Worm (Caenorhabditis elegans) whole organism, L3 larva: Measurements from ENCODE around the gene mfsd-11.

Experiments used
- R02D3.7 ChIP-seq: fragments of 150-350 bp; optimal IDR thresholded peaks from 2 replicates; lab custom pipeline; 2014; ENCODE audit warnings: missing biosample characterization, missing genetic modification characterization
- aly-2 ChIP-seq: fragments of 150-350 bp; optimal IDR thresholded peaks from 2 replicates; lab custom pipeline; 2014; ENCODE audit warnings: missing biosample characterization, missing genetic modification characterization
- ama-1 ChIP-seq: fragments of 150-350 bp; optimal IDR thresholded peaks from 2 replicates; lab custom pipeline; 2018
- ceh-28 ChIP-seq: fragments of 150-350 bp; optimal IDR thresholded peaks from 2 replicates; lab custom pipeline; 2014; ENCODE audit warnings: missing biosample characterization, missing genetic modification reagents, missing genetic modification characterization
- ceh-82 ChIP-seq: fragments of 150-350 bp; optimal IDR thresholded peaks from 2 replicates; lab custom pipeline; 2014; ENCODE audit warnings: missing biosample characterization, missing genetic modification characterization
- elt-1 ChIP-seq: fragments of 150-350 bp; optimal IDR thresholded peaks from 2 replicates; lab custom pipeline; 2014; ENCODE audit warnings: missing biosample characterization, missing genetic modification characterization
- elt-2 ChIP-seq: sonication (generic microtip); optimal IDR thresholded peaks from 2 replicates; lab custom pipeline; 2016; ENCODE audit warnings: missing genetic modification reagents, mild to moderate bottlenecking, missing genetic modification characterization, missing compliant biosample characterization
- nfya-1 ChIP-seq: sonication (generic microtip); optimal IDR thresholded peaks from 2 replicates; lab custom pipeline; 2017; ENCODE audit warnings: missing genetic modification characterization, mild to moderate bottlenecking, missing compliant biosample characterization, antibody characterized with exemption, moderate library complexity; ENCODE audit not compliant: insufficient read depth
- nhr-28 ChIP-seq: fragments of 150-350 bp; optimal IDR thresholded peaks from 2 replicates; lab custom pipeline; 2014; ENCODE audit warnings: missing biosample characterization, missing genetic modification characterization
- pha-4 ChIP-seq: fragments of 150-350 bp; optimal IDR thresholded peaks from 2 replicates; lab custom pipeline; 2014; ENCODE audit warnings: missing biosample characterization, missing genetic modification reagents, missing genetic modification characterization
- unc-39 ChIP-seq: sonication (generic microtip); optimal IDR thresholded peaks from 4 replicates; lab custom pipeline; 2017; ENCODE audit warnings: missing biosample characterization, missing genetic modification characterization
- zag-1 ChIP-seq: fragments of 150-350 bp; optimal IDR thresholded peaks from 2 replicates; lab custom pipeline; 2014; ENCODE audit warnings: missing biosample characterization, missing genetic modification characterization

- TF ChIP-seq nfya-1 (no peak), nhr-28 (tag; lab: Kevin White, UChicago) (no peak), elt-1 (tag; lab: Kevin White, UChicago) (no peak), ceh-28 (tag; lab: Kevin White, UChicago) (no peak), elt-2 (tag; lab: Kevin White, UChicago) (peak; percentile 30), zag-1 (no peak), ceh-82 (tag; lab: Kevin White, UChicago) (no peak), R02D3.7 (tag; lab: Kevin White, UChicago) (no peak), pha-4 (tag; lab: Kevin White, UChicago) (peak; percentile 39), ama-1 (lab: Kevin White, UChicago) (no peak), unc-39 (no peak), aly-2 (tag; lab: Kevin White, UChicago) (no peak)
Measured at ce11 chrX:12181606-12182005, 27.7 kb upstream of the mfsd-11 start.
